Worm (Caenorhabditis elegans) whole organism, mixed stage, embryonic: ENCODE data around the gene nduv-2.

ENCODE experiments used
- bed-3 ChIP-seq: fragments of 200-800 bp; sonication (Bioruptor generic); optimal IDR thresholded peaks from 3 replicates; lab custom pipeline; 2018; ENCODE audit warnings: mild to moderate bottlenecking, missing genetic modification characterization, moderate library complexity, missing compliant biosample characterization
- ceh-39 ChIP-seq: fragments of 150-350 bp; optimal IDR thresholded peaks from 2 replicates; lab custom pipeline; 2014; ENCODE audit warnings: missing biosample characterization, missing genetic modification characterization
- ceh-43 ChIP-seq: fragments of 200-800 bp; sonication (Bioruptor generic); optimal IDR thresholded peaks from 2 replicates; lab custom pipeline; 2018; ENCODE audit warnings: mild to moderate bottlenecking, missing genetic modification characterization, moderate library complexity, missing compliant biosample characterization
- ces-1 ChIP-seq: fragments of 150-350 bp; optimal IDR thresholded peaks from 2 replicates; lab custom pipeline; 2014; ENCODE audit warnings: missing biosample characterization, missing genetic modification reagents, missing genetic modification characterization
- cnd-1 ChIP-seq: fragments of 200-800 bp; sonication (Bioruptor generic); optimal IDR thresholded peaks from 2 replicates; lab custom pipeline; 2018; ENCODE audit warnings: mild to moderate bottlenecking, missing genetic modification characterization, missing compliant biosample characterization
- drap-1 ChIP-seq: fragments of 200-800 bp; sonication (Bioruptor generic); optimal IDR thresholded peaks from 3 replicates; lab custom pipeline; 2018; ENCODE audit warnings: mild to moderate bottlenecking, missing genetic modification characterization, missing compliant biosample characterization
- elt-1 ChIP-seq: sonication (generic microtip); optimal IDR thresholded peaks from 2 replicates; lab custom pipeline; 2017; ENCODE audit warnings: missing genetic modification characterization, mild to moderate bottlenecking, missing compliant biosample characterization, antibody characterized with exemption, moderate library complexity, borderline replicate concordance; ENCODE audit not compliant: insufficient read depth
- flh-1 ChIP-seq: fragments of 200-800 bp; sonication (Bioruptor generic); optimal IDR thresholded peaks from 2 replicates; lab custom pipeline; 2018; ENCODE audit warnings: mild to moderate bottlenecking, missing genetic modification characterization, moderate library complexity, missing compliant biosample characterization
- hlh-1 ChIP-seq: fragments of 150-350 bp; optimal IDR thresholded peaks from 2 replicates; lab custom pipeline; 2014; ENCODE audit warnings: missing biosample characterization, missing genetic modification reagents, missing genetic modification characterization
- lin-13 ChIP-seq: fragments of 150-350 bp; optimal IDR thresholded peaks from 2 replicates; lab custom pipeline; 2014; ENCODE audit warnings: missing biosample characterization, missing genetic modification characterization
- lin-32 ChIP-seq: fragments of 200-800 bp; sonication (Bioruptor generic); optimal IDR thresholded peaks from 2 replicates; lab custom pipeline; 2018; ENCODE audit warnings: mild to moderate bottlenecking, missing genetic modification characterization, missing compliant biosample characterization
- lsy-2 ChIP-seq: fragments of 150-350 bp; optimal IDR thresholded peaks from 2 replicates; lab custom pipeline; 2014; ENCODE audit warnings: missing biosample characterization, missing genetic modification characterization
- mab-5 ChIP-seq: fragments of 150-350 bp; optimal IDR thresholded peaks from 2 replicates; lab custom pipeline; 2014; ENCODE audit warnings: missing biosample characterization, missing genetic modification characterization
- mls-2 ChIP-seq: sonication (generic microtip); optimal IDR thresholded peaks from 2 replicates; lab custom pipeline; 2016; ENCODE audit warnings: mild to moderate bottlenecking, missing genetic modification characterization, moderate library complexity, missing compliant biosample characterization
- nhr-12 ChIP-seq: fragments of 150-350 bp; optimal IDR thresholded peaks from 2 replicates; lab custom pipeline; 2014; ENCODE audit warnings: missing biosample characterization, missing genetic modification characterization
- nhr-2 ChIP-seq: fragments of 150-350 bp; optimal IDR thresholded peaks from 2 replicates; lab custom pipeline; 2014; ENCODE audit warnings: missing biosample characterization, missing genetic modification characterization
- nhr-237 ChIP-seq: fragments of 150-350 bp; optimal IDR thresholded peaks from 2 replicates; lab custom pipeline; 2014; ENCODE audit warnings: missing biosample characterization, missing genetic modification characterization
- nhr-28 ChIP-seq: fragments of 150-350 bp; optimal IDR thresholded peaks from 2 replicates; lab custom pipeline; 2014; ENCODE audit warnings: missing biosample characterization, missing genetic modification characterization
- nhr-76 ChIP-seq: sonication (generic microtip); optimal IDR thresholded peaks from 2 replicates; lab custom pipeline; 2017; ENCODE audit warnings: missing biosample characterization, missing genetic modification characterization
- pha-4 ChIP-seq: fragments of 150-350 bp; optimal IDR thresholded peaks from 2 replicates; lab custom pipeline; 2018; ENCODE audit warnings: missing biosample characterization, missing genetic modification reagents, missing genetic modification characterization
- sem-2 ChIP-seq: fragments of 200-800 bp; sonication (Bioruptor generic); optimal IDR thresholded peaks from 2 replicates; lab custom pipeline; 2018; ENCODE audit warnings: mild to moderate bottlenecking, missing genetic modification characterization, missing compliant biosample characterization
- snpc-4 ChIP-seq: fragments of 150-350 bp; optimal IDR thresholded peaks from 2 replicates; lab custom pipeline; 2014; ENCODE audit warnings: missing biosample characterization, missing genetic modification characterization
- sptf-1 ChIP-seq: sonication (generic microtip); optimal IDR thresholded peaks from 2 replicates; lab custom pipeline; 2017; ENCODE audit warnings: mild to moderate bottlenecking, missing genetic modification characterization, moderate library complexity, missing compliant biosample characterization
- tbx-8 ChIP-seq: fragments of 200-800 bp; sonication (Bioruptor generic); optimal IDR thresholded peaks from 2 replicates; lab custom pipeline; 2018; ENCODE audit warnings: mild to moderate bottlenecking, missing genetic modification characterization, moderate library complexity, missing compliant biosample characterization
- unc-120 ChIP-seq: sonication (generic microtip); optimal IDR thresholded peaks from 2 replicates; lab custom pipeline; 2017; ENCODE audit warnings: missing genetic modification characterization, missing compliant biosample characterization; ENCODE audit not compliant: poor library complexity, severe bottlenecking
- unc-62 ChIP-seq: fragments of 150-350 bp; optimal IDR thresholded peaks from 2 replicates; lab custom pipeline; 2014; ENCODE audit warnings: missing biosample characterization, missing genetic modification reagents, missing genetic modification characterization
- zip-8 ChIP-seq: fragments of 150-350 bp; optimal IDR thresholded peaks from 2 replicates; lab custom pipeline; 2014; ENCODE audit warnings: missing biosample characterization, missing genetic modification characterization
- ztf-11 ChIP-seq: fragments of 150-350 bp; optimal IDR thresholded peaks from 2 replicates; lab custom pipeline; 2014; ENCODE audit warnings: missing biosample characterization, missing genetic modification characterization

nduv-2 gene

DNA sequence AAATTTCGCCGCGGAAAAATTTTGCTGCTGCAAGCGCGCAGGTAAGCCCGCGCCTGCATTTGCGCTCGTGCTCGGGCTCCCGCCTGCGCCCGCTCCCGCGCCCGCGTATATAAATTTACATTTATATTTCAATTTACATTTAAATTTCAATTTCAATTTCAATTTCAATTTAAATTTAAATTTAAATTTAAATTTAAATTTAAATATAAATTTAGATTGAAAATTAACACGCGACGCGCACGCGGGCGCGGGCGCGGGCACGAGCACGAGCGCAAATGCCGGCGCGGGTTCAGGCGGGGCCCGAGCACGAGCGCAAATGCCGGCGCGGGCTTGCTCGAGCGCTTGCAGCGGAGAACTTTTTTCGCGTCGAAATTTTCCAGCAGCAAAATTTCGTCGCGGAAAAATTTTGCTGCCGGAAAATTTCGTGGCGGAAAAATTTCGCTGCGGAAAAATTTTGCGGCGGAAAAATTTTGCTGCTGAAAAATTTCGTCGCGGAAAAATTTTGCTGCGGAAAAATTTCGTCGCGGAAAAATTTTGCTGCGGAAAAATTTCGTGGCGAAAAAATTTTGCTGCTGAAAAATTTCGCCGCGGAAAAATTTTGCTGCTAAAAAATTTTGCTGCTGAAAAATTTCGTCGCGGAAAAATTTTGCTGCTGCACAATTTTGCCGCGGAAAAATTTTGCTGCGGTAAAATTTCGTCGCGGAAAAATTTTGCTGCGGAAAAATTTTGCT, 20.6 kb upstream of the nduv-2 start:
- TF ChIP-seq nhr-12 (tag; lab: Kevin White, UChicago) (no peak), sptf-1 (peak; percentile 62), unc-62 (GFP tag; lab: Kevin White, UChicago) (no peak), mls-2 (no peak), lin-32 (GFP tag; lab: Kevin White, UChicago) (no peak), ceh-39 (tag; lab: Kevin White, UChicago) (no peak), nhr-237 (tag; lab: Kevin White, UChicago) (no peak)

ce11 chrV:13638040-13638439, 12.7 kb upstream of the nduv-2 start:
- no peak for TF ChIP-seq unc-62 (GFP tag; lab: Kevin White, UChicago)
- TF ChIP-seq nhr-28 (tag; lab: Kevin White, UChicago) = no peak

DNA sequence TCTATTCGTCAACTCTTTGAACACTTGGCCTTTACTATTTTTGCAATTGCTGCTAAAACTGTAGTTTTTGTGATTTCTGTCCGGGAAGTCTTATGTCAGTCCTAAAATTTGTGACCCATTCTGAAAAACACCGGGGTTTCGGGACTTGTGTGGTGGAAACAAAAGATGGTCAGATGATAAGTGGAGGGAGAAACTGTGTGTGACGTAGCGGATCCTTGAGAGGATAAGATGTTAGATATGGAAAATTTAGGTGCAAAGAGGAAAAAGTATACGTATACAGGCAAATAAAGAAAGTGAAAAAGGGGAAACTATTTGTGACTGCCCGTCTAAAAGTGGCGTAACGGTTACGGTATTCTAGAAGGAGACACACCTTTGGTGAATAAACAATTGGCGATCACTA, 11.0 kb upstream of the nduv-2 start:
- TF ChIP-seq pha-4 (tag; lab: Kevin White, UChicago) = no peak
- TF ChIP-seq elt-1 = peak; percentile 71

ce11 chrV:13634149-13634548, 8.8 kb upstream of the nduv-2 start, which contains the start of gene H37A05.2:
H37A05.2 (minus strand) TSS chrV:13634249.
- TF ChIP-seq lsy-2 = no peak
- TF ChIP-seq elt-1 = no peak
- no peak for TF ChIP-seq drap-1 (GFP tag; lab: Kevin White, UChicago)
- no peak for TF ChIP-seq tbx-8 (GFP tag; lab: Kevin White, UChicago)
- TF ChIP-seq nhr-2 = no peak
- TF ChIP-seq ztf-11 = no peak
- no peak for TF ChIP-seq snpc-4
- TF ChIP-seq bed-3 (GFP tag; lab: Kevin White, UChicago) = no peak
- TF ChIP-seq pha-4 (tag; lab: Kevin White, UChicago) = no peak
- no peak for TF ChIP-seq zip-8 (tag; lab: Kevin White, UChicago)
- no peak for TF ChIP-seq unc-62 (GFP tag; lab: Kevin White, UChicago)
- TF ChIP-seq lin-13 = no peak
- TF ChIP-seq hlh-1 (tag; lab: Kevin White, UChicago) = no peak
- no peak for TF ChIP-seq mab-5
- TF ChIP-seq sem-2 (GFP tag; lab: Kevin White, UChicago) = no peak
- TF ChIP-seq, all 35 proteins: peak for 0

DNA sequence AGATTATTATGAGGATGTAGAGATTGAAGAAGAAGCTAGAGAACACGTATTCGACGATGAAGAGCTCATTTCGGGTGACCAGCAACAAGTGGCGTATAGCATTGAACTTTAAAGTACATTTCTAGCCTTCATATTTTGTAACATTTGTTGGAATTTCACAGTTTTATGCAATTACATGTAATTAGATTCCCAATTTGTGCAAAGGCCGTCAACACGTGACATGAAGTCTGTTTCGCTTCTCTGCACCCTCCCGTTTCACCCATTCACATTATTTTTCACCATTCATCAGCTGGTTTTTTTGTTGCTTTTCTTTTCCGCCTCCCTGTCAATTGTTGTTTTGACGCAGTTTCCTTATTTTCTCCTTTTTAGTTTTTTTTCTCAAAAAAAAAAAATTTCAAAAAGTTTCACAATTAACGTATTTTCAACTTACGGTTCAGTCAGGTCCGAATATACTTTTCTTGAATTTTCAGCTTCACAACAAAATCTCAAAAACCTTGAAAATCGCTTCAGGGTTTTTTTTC, 1.8 kb upstream of the nduv-2 start, which contains the start of gene sde-2:
Gene sde-2 (plus strand): TSS at position 471 of the 521 bp plus-strand sequence.
- TF ChIP-seq pha-4 (tag; lab: Kevin White, UChicago) (no peak), ces-1 (GFP tag; lab: Kevin White, UChicago) (peak; percentile 82), bed-3 (GFP tag; lab: Kevin White, UChicago) (no peak), flh-1 (GFP tag; lab: Kevin White, UChicago) (no peak), ceh-43 (GFP tag; lab: Kevin White, UChicago) (no peak), unc-120 (tag; lab: Kevin White, UChicago) (no peak)

DNA sequence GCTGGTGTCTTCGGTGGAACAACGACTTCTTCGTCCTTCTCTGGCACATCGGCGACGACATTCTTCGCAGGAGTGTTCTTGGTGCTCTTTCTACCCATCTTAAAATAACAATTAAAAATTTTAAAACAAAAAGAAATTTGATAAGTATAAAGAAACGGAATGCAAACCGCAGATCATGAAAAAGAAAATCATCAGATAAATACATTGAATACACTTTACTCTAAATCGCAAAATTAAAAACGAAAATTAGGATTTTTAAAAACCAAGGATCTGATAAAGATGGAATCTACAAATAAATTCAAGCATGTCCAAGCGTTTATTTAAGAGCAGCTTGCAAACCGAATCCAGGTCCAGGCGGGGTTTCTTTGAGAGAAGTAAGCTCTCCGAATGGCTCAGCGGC, 943 bp downstream of the nduv-2 start, which contains the start of gene F53F4.11:
Gene F53F4.11 (minus strand): TSS at position 101 of the 400 bp plus-strand sequence.
- TF ChIP-seq lin-13 (no peak), lin-32 (GFP tag; lab: Kevin White, UChicago) (no peak), flh-1 (GFP tag; lab: Kevin White, UChicago) (no peak), tbx-8 (GFP tag; lab: Kevin White, UChicago) (no peak), nhr-2 (no peak), drap-1 (GFP tag; lab: Kevin White, UChicago) (no peak), nhr-76 (tag; lab: Kevin White, UChicago) (no peak), ces-1 (GFP tag; lab: Kevin White, UChicago) (no peak), pha-4 (tag; lab: Kevin White, UChicago) (no peak), cnd-1 (no peak), zip-8 (tag; lab: Kevin White, UChicago) (no peak), ceh-39 (tag; lab: Kevin White, UChicago) (no peak), ztf-11 (no peak)
